Fruit fly (Drosophila melanogaster) whole organism: ENCODE results near the gene her.

Experiments
- CG8478 ChIP-seq: fragments of >200 bp; optimal IDR thresholded peaks from 2 replicates; lab custom pipeline; 2018; ENCODE audit warnings: inconsistent platforms
- Dll ChIP-seq: fragments of >200 bp; optimal IDR thresholded peaks from 2 replicates; lab custom pipeline; 2017
- EcR ChIP-seq, 2 experiments: fragments of >200 bp; optimal IDR thresholded peaks; 2 replicates each; lab custom pipeline; 2017; ENCODE audit warnings: missing biosample characterization in 2 of 2, missing genetic modification characterization in 2 of 2, missing genetic modification reagents in 2 of 2
- pan ChIP-seq: fragments of >200 bp; optimal IDR thresholded peaks from 2 replicates; lab custom pipeline; 2017
- psq ChIP-seq: fragments of >200 bp; optimal IDR thresholded peaks from 2 replicates; lab custom pipeline; 2017
- usp ChIP-seq: fragments of >200 bp; optimal IDR thresholded peaks from 2 replicates; lab custom pipeline; 2017; ENCODE audit warnings: missing biosample characterization, missing genetic modification characterization, mixed read lengths

DNA sequence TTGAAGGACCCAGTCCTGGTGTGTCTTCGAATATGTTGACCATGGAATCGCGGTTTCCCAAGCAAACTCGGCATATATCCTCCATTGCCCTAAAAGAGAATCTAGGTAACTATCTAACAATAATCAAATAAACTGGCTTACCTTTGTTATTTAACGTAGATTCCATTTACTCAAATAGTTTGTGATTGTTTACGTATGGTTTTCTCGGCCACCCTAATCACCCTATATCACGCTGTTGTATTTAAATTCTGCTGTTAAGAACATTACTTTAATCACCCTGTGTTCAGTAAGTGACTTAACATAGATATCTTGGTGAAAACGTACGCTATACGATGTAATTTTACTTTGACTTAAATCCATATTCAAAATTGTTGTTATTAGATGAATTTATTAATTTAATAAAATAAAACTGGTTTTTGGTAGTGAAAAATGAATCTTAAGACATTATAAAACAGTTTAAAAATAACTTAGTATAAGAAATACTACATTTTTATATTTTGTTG is 26.1 kb downstream of the her start:
- TF ChIP-seq Dll = no peak
- no peak for TF ChIP-seq EcR (GFP tag; optimal IDR thresholded peaks at IDR 0.05; lab: Kevin White, UChicago)
- TF ChIP-seq usp (GFP tag; lab: Kevin White, UChicago) = no peak
- no peak for TF ChIP-seq pan (lab: Kevin White, UChicago)
- TF ChIP-seq psq (lab: Kevin White, UChicago) = no peak
- TF ChIP-seq CG8478 = no peak
